Worm (Caenorhabditis elegans) whole organism, mixed stage, embryonic: ENCODE results near the gene C53D6.8.

Source experiments
- M03D4.4 ChIP-seq: sonication (generic microtip); optimal IDR thresholded peaks from 2 replicates; lab custom pipeline; 2017; ENCODE audit warnings: mild to moderate bottlenecking, missing genetic modification characterization, missing compliant biosample characterization
- bed-3 ChIP-seq: fragments of 200-800 bp; sonication (Bioruptor generic); optimal IDR thresholded peaks from 3 replicates; lab custom pipeline; 2018; ENCODE audit warnings: mild to moderate bottlenecking, missing genetic modification characterization, moderate library complexity, missing compliant biosample characterization
- blmp-1 ChIP-seq: fragments of 150-350 bp; optimal IDR thresholded peaks from 2 replicates; lab custom pipeline; 2014; ENCODE audit warnings: missing biosample characterization, missing genetic modification characterization
- ceh-39 ChIP-seq: fragments of 150-350 bp; optimal IDR thresholded peaks from 2 replicates; lab custom pipeline; 2014; ENCODE audit warnings: missing biosample characterization, missing genetic modification characterization
- ceh-43 ChIP-seq: fragments of 200-800 bp; sonication (Bioruptor generic); optimal IDR thresholded peaks from 2 replicates; lab custom pipeline; 2018; ENCODE audit warnings: mild to moderate bottlenecking, missing genetic modification characterization, moderate library complexity, missing compliant biosample characterization
- ceh-83 ChIP-seq: fragments of 200-800 bp; sonication (Bioruptor generic); optimal IDR thresholded peaks from 2 replicates; lab custom pipeline; 2018; ENCODE audit warnings: mild to moderate bottlenecking, missing genetic modification characterization, missing compliant biosample characterization
- ces-1 ChIP-seq: fragments of 150-350 bp; optimal IDR thresholded peaks from 2 replicates; lab custom pipeline; 2014; ENCODE audit warnings: missing biosample characterization, missing genetic modification reagents, missing genetic modification characterization
- cnd-1 ChIP-seq: fragments of 200-800 bp; sonication (Bioruptor generic); optimal IDR thresholded peaks from 2 replicates; lab custom pipeline; 2018; ENCODE audit warnings: mild to moderate bottlenecking, missing genetic modification characterization, missing compliant biosample characterization
- drap-1 ChIP-seq: fragments of 200-800 bp; sonication (Bioruptor generic); optimal IDR thresholded peaks from 3 replicates; lab custom pipeline; 2018; ENCODE audit warnings: mild to moderate bottlenecking, missing genetic modification characterization, missing compliant biosample characterization
- elt-1 ChIP-seq: sonication (generic microtip); optimal IDR thresholded peaks from 2 replicates; lab custom pipeline; 2017; ENCODE audit warnings: missing genetic modification characterization, mild to moderate bottlenecking, missing compliant biosample characterization, antibody characterized with exemption, moderate library complexity, borderline replicate concordance; ENCODE audit not compliant: insufficient read depth
- elt-3 ChIP-seq: fragments of 150-350 bp; optimal IDR thresholded peaks from 2 replicates; lab custom pipeline; 2014; ENCODE audit warnings: missing biosample characterization, missing genetic modification characterization
- flh-1 ChIP-seq: fragments of 200-800 bp; sonication (Bioruptor generic); optimal IDR thresholded peaks from 2 replicates; lab custom pipeline; 2018; ENCODE audit warnings: mild to moderate bottlenecking, missing genetic modification characterization, moderate library complexity, missing compliant biosample characterization
- ham-2 ChIP-seq: fragments of 200-800 bp; sonication (Bioruptor generic); optimal IDR thresholded peaks from 2 replicates; lab custom pipeline; 2018; ENCODE audit warnings: mild to moderate bottlenecking, missing genetic modification characterization, missing compliant biosample characterization
- lin-13 ChIP-seq: fragments of 150-350 bp; optimal IDR thresholded peaks from 2 replicates; lab custom pipeline; 2014; ENCODE audit warnings: missing biosample characterization, missing genetic modification characterization
- lin-32 ChIP-seq: fragments of 200-800 bp; sonication (Bioruptor generic); optimal IDR thresholded peaks from 2 replicates; lab custom pipeline; 2018; ENCODE audit warnings: mild to moderate bottlenecking, missing genetic modification characterization, missing compliant biosample characterization
- lsy-2 ChIP-seq: fragments of 150-350 bp; optimal IDR thresholded peaks from 2 replicates; lab custom pipeline; 2014; ENCODE audit warnings: missing biosample characterization, missing genetic modification characterization
- mab-5 ChIP-seq: fragments of 150-350 bp; optimal IDR thresholded peaks from 2 replicates; lab custom pipeline; 2014; ENCODE audit warnings: missing biosample characterization, missing genetic modification characterization
- mep-1 ChIP-seq: fragments of 150-350 bp; optimal IDR thresholded peaks from 2 replicates; lab custom pipeline; 2017; ENCODE audit warnings: missing biosample characterization, missing genetic modification reagents, missing genetic modification characterization, inconsistent platforms
- mls-2 ChIP-seq: sonication (generic microtip); optimal IDR thresholded peaks from 2 replicates; lab custom pipeline; 2016; ENCODE audit warnings: mild to moderate bottlenecking, missing genetic modification characterization, moderate library complexity, missing compliant biosample characterization
- nhr-12 ChIP-seq: fragments of 150-350 bp; optimal IDR thresholded peaks from 2 replicates; lab custom pipeline; 2014; ENCODE audit warnings: missing biosample characterization, missing genetic modification characterization
- nhr-2 ChIP-seq: fragments of 150-350 bp; optimal IDR thresholded peaks from 2 replicates; lab custom pipeline; 2014; ENCODE audit warnings: missing biosample characterization, missing genetic modification characterization
- nhr-237 ChIP-seq: fragments of 150-350 bp; optimal IDR thresholded peaks from 2 replicates; lab custom pipeline; 2014; ENCODE audit warnings: missing biosample characterization, missing genetic modification characterization
- nhr-28 ChIP-seq: fragments of 150-350 bp; optimal IDR thresholded peaks from 2 replicates; lab custom pipeline; 2014; ENCODE audit warnings: missing biosample characterization, missing genetic modification characterization
- nhr-76 ChIP-seq: sonication (generic microtip); optimal IDR thresholded peaks from 2 replicates; lab custom pipeline; 2017; ENCODE audit warnings: missing biosample characterization, missing genetic modification characterization
- pha-4 ChIP-seq: fragments of 150-350 bp; optimal IDR thresholded peaks from 2 replicates; lab custom pipeline; 2018; ENCODE audit warnings: missing biosample characterization, missing genetic modification reagents, missing genetic modification characterization
- sem-2 ChIP-seq: fragments of 200-800 bp; sonication (Bioruptor generic); optimal IDR thresholded peaks from 2 replicates; lab custom pipeline; 2018; ENCODE audit warnings: mild to moderate bottlenecking, missing genetic modification characterization, missing compliant biosample characterization
- sptf-1 ChIP-seq: sonication (generic microtip); optimal IDR thresholded peaks from 2 replicates; lab custom pipeline; 2017; ENCODE audit warnings: mild to moderate bottlenecking, missing genetic modification characterization, moderate library complexity, missing compliant biosample characterization
- tbx-8 ChIP-seq: fragments of 200-800 bp; sonication (Bioruptor generic); optimal IDR thresholded peaks from 2 replicates; lab custom pipeline; 2018; ENCODE audit warnings: mild to moderate bottlenecking, missing genetic modification characterization, moderate library complexity, missing compliant biosample characterization
- unc-120 ChIP-seq: sonication (generic microtip); optimal IDR thresholded peaks from 2 replicates; lab custom pipeline; 2017; ENCODE audit warnings: missing genetic modification characterization, missing compliant biosample characterization; ENCODE audit not compliant: poor library complexity, severe bottlenecking
- unc-62 ChIP-seq: fragments of 150-350 bp; optimal IDR thresholded peaks from 2 replicates; lab custom pipeline; 2014; ENCODE audit warnings: missing biosample characterization, missing genetic modification reagents, missing genetic modification characterization
- zip-8 ChIP-seq: fragments of 150-350 bp; optimal IDR thresholded peaks from 2 replicates; lab custom pipeline; 2014; ENCODE audit warnings: missing biosample characterization, missing genetic modification characterization
- ztf-11 ChIP-seq: fragments of 150-350 bp; optimal IDR thresholded peaks from 2 replicates; lab custom pipeline; 2014; ENCODE audit warnings: missing biosample characterization, missing genetic modification characterization

C53D6.8 gene

ce11 chrIV:9002636-9003035 is at the start of gene C53D6.8:
TSS of gene C53D6.8 (minus strand) at chrIV:9002736.
- TF ChIP-seq ztf-11 (tag; lab: Kevin White, UChicago) (no peak), bed-3 (GFP tag; lab: Kevin White, UChicago) (no peak), mep-1 (tag; lab: Kevin White, UChicago) (no peak), cnd-1 (tag; lab: Kevin White, UChicago) (no peak), tbx-8 (GFP tag; lab: Kevin White, UChicago) (no peak), nhr-76 (tag; lab: Kevin White, UChicago) (no peak), pha-4 (tag; lab: Kevin White, UChicago) (no peak), nhr-2 (tag; lab: Kevin White, UChicago) (no peak), ceh-83 (GFP tag; lab: Kevin White, UChicago) (no peak), M03D4.4 (tag; lab: Kevin White, UChicago) (no peak), lsy-2 (no peak), ceh-39 (tag; lab: Kevin White, UChicago) (no peak), nhr-28 (no peak), blmp-1 (tag; lab: Kevin White, UChicago) (no peak)
- TF ChIP-seq, all 35 proteins: peak for 0

- TF ChIP-seq sptf-1 (tag; lab: Kevin White, UChicago) (no peak), unc-120 (tag; lab: Kevin White, UChicago) (no peak), lin-32 (GFP tag; lab: Kevin White, UChicago) (no peak), cnd-1 (tag; lab: Kevin White, UChicago) (no peak), lsy-2 (no peak), nhr-12 (no peak), mep-1 (tag; lab: Kevin White, UChicago) (no peak), zip-8 (tag; lab: Kevin White, UChicago) (no peak), blmp-1 (tag; lab: Kevin White, UChicago) (no peak), mls-2 (tag; lab: Kevin White, UChicago) (no peak), tbx-8 (GFP tag; lab: Kevin White, UChicago) (no peak), drap-1 (no peak), ham-2 (GFP tag; lab: Kevin White, UChicago) (no peak), unc-62 (GFP tag; lab: Kevin White, UChicago) (no peak), flh-1 (GFP tag; lab: Kevin White, UChicago) (no peak)
Measured at ce11 chrIV:9051510-9052175, 49.1 kb upstream of the C53D6.8 start.

ce11 chrIV:9051036-9051435 is 48.5 kb upstream of the C53D6.8 start:
- TF ChIP-seq ztf-11 (tag; lab: Kevin White, UChicago) (no peak), pha-4 (tag; lab: Kevin White, UChicago) (no peak), mab-5 (tag; lab: Kevin White, UChicago) (no peak), bed-3 (GFP tag; lab: Kevin White, UChicago) (no peak), sem-2 (GFP tag; lab: Kevin White, UChicago) (no peak), zip-8 (tag; lab: Kevin White, UChicago) (no peak), lsy-2 (no peak), ceh-43 (no peak), unc-120 (tag; lab: Kevin White, UChicago) (no peak), elt-1 (tag; lab: Kevin White, UChicago) (no peak), nhr-237 (tag; lab: Kevin White, UChicago) (no peak), M03D4.4 (tag; lab: Kevin White, UChicago) (no peak), ceh-83 (GFP tag; lab: Kevin White, UChicago) (no peak), cnd-1 (tag; lab: Kevin White, UChicago) (no peak), ham-2 (GFP tag; lab: Kevin White, UChicago) (no peak), tbx-8 (GFP tag; lab: Kevin White, UChicago) (no peak), mep-1 (tag; lab: Kevin White, UChicago) (no peak), sptf-1 (tag; lab: Kevin White, UChicago) (no peak), nhr-28 (no peak), lin-32 (GFP tag; lab: Kevin White, UChicago) (no peak)

ce11 chrIV:9045252-9045651 is 42.7 kb upstream of the C53D6.8 start, which contains the start of gene Y73F4A.1:
TSS of gene Y73F4A.1 (minus strand) at chrIV:9045352.
- TF ChIP-seq flh-1 (GFP tag; lab: Kevin White, UChicago) (no peak), ceh-83 (GFP tag; lab: Kevin White, UChicago) (no peak), unc-120 (tag; lab: Kevin White, UChicago) (no peak), elt-3 (tag; lab: Kevin White, UChicago) (no peak), lsy-2 (no peak), nhr-28 (no peak), ces-1 (no peak), mab-5 (tag; lab: Kevin White, UChicago) (no peak), nhr-76 (tag; lab: Kevin White, UChicago) (no peak), lin-13 (tag; lab: Kevin White, UChicago) (no peak), ceh-43 (no peak), lin-32 (GFP tag; lab: Kevin White, UChicago) (no peak), nhr-237 (tag; lab: Kevin White, UChicago) (no peak)
- TF ChIP-seq, all 35 proteins: peak for 0
